Fruit fly (Drosophila melanogaster) whole organism, wandering third instar larva: ENCODE data around the gene Pif1A.
A peak's percentile ranks its signal among the peaks of the same experiment; 100 is the strongest.

ENCODE experiments used
- Abd-B ChIP-seq: fragments of >200 bp; optimal IDR thresholded peaks from 2 replicates; lab custom pipeline; 2017; ENCODE audit warnings: missing biosample characterization, missing genetic modification characterization
- CG32264 ChIP-seq: fragments of 200-800 bp; sonication (Bioruptor generic); optimal IDR thresholded peaks from 2 replicates; lab custom pipeline; 2016; ENCODE audit warnings: missing biosample characterization, missing genetic modification characterization
- CG9705 ChIP-seq: fragments of 200-800 bp; sonication (Bioruptor generic); optimal IDR thresholded peaks from 2 replicates; lab custom pipeline; 2018; ENCODE audit warnings: missing biosample characterization, mild to moderate bottlenecking, missing genetic modification characterization
- CrebA ChIP-seq: fragments of 200-800 bp; sonication (Bioruptor generic); optimal IDR thresholded peaks from 2 replicates; lab custom pipeline; 2016; ENCODE audit warnings: missing biosample characterization, mild to moderate bottlenecking, missing genetic modification characterization, borderline replicate concordance
- Dfd ChIP-seq: fragments of >200 bp; optimal IDR thresholded peaks from 2 replicates; lab custom pipeline; 2017; ENCODE audit warnings: missing biosample characterization, missing genetic modification characterization
- Dif ChIP-seq: fragments of 200-275, 200-300 bp; sonication (Bioruptor generic); optimal IDR thresholded peaks from 2 replicates; lab custom pipeline; 2018; ENCODE audit warnings: missing biosample characterization, missing genetic modification characterization; ENCODE audit not compliant: partially characterized antibody
- GATAd ChIP-seq: sonication (Bioruptor generic); optimal IDR thresholded peaks from 2 replicates; lab custom pipeline; 2016; ENCODE audit warnings: missing biosample characterization, missing genetic modification characterization
- HLH106 ChIP-seq: fragments of 200-800 bp; optimal IDR thresholded peaks from 3 replicates; lab custom pipeline; 2019; ENCODE audit warnings: missing biosample characterization, mild to moderate bottlenecking, missing genetic modification characterization, moderate library complexity
- Hnf4 ChIP-seq: fragments of 200-800 bp; sonication (Bioruptor generic); optimal IDR thresholded peaks from 2 replicates; lab custom pipeline; 2016; ENCODE audit warnings: missing biosample characterization, mild to moderate bottlenecking, missing genetic modification characterization
- Hr78 ChIP-seq: fragments of >200 bp; optimal IDR thresholded peaks from 2 replicates; lab custom pipeline; 2017; ENCODE audit warnings: missing biosample characterization, missing genetic modification characterization
- Hr83 ChIP-seq: fragments of 200-300 bp; sonication (Bioruptor generic); optimal IDR thresholded peaks from 2 replicates; lab custom pipeline; 2016; ENCODE audit warnings: missing biosample characterization, mild to moderate bottlenecking, missing genetic modification characterization, moderate library complexity; ENCODE audit not compliant: poor library complexity, severe bottlenecking
- Jra ChIP-seq: sonication (Bioruptor generic); optimal IDR thresholded peaks from 2 replicates; lab custom pipeline; 2016; ENCODE audit warnings: missing biosample characterization, missing genetic modification characterization
- Mio ChIP-seq: sonication (Bioruptor generic); optimal IDR thresholded peaks from 2 replicates; lab custom pipeline; 2016; ENCODE audit warnings: missing biosample characterization, missing genetic modification characterization
- Myc ChIP-seq: fragments of >200 bp; optimal IDR thresholded peaks from 2 replicates; lab custom pipeline; 2017
- N ChIP-seq: fragments of >200 bp; optimal IDR thresholded peaks from 2 replicates; lab custom pipeline; 2018; ENCODE audit warnings: missing biosample characterization, missing external identifiers, missing genetic modification characterization
- OdsH ChIP-seq: fragments of 200-800 bp; sonication (Bioruptor generic); optimal IDR thresholded peaks from 2 replicates; lab custom pipeline; 2016; ENCODE audit warnings: missing biosample characterization, mild to moderate bottlenecking, missing genetic modification characterization
- Sp1 ChIP-seq: fragments of 200-800 bp; sonication (Bioruptor generic); optimal IDR thresholded peaks from 3 replicates; lab custom pipeline; 2019; ENCODE audit warnings: missing biosample characterization, mild to moderate bottlenecking, missing genetic modification characterization, moderate library complexity
- Vsx2 ChIP-seq: fragments of 200-300, 225-300 bp; sonication (Bioruptor generic); optimal IDR thresholded peaks from 2 replicates; lab custom pipeline; 2018; ENCODE audit warnings: missing biosample characterization, missing genetic modification characterization; ENCODE audit not compliant: partially characterized antibody
- br ChIP-seq: fragments of 200-800 bp; sonication (Bioruptor generic); optimal IDR thresholded peaks from 2 replicates; lab custom pipeline; 2016; ENCODE audit warnings: missing biosample characterization, missing genetic modification characterization
- brk ChIP-seq: fragments of 200-800 bp; sonication (Bioruptor generic); optimal IDR thresholded peaks from 2 replicates; lab custom pipeline; 2016; ENCODE audit warnings: missing biosample characterization, mild to moderate bottlenecking, missing genetic modification characterization
- dl ChIP-seq, 2 experiments: fragments of 175-275, 200-275 bp in 1 of 2; fragments of 200-275 bp in 1 of 2; sonication (Bioruptor generic); optimal IDR thresholded peaks; lab custom pipeline; 2018; ENCODE audit warnings: mild to moderate bottlenecking in 2 of 2, missing biosample characterization in 2 of 2, missing genetic modification characterization in 2 of 2, moderate library complexity in 2 of 2; ENCODE audit not compliant: partially characterized antibody in 2 of 2, insufficient read depth in 1 of 2
- dmrt93B ChIP-seq: fragments of 200-800 bp; sonication (Bioruptor generic); optimal IDR thresholded peaks from 2 replicates; lab custom pipeline; 2018; ENCODE audit warnings: missing biosample characterization, mild to moderate bottlenecking, missing genetic modification characterization
- dsf ChIP-seq: sonication (Bioruptor generic); optimal IDR thresholded peaks from 2 replicates; lab custom pipeline; 2016; ENCODE audit warnings: missing biosample characterization, missing genetic modification characterization, borderline replicate concordance
- ey ChIP-seq: fragments of 200-800 bp; sonication (Bioruptor generic); optimal IDR thresholded peaks from 2 replicates; lab custom pipeline; 2016; ENCODE audit warnings: missing biosample characterization, missing genetic modification characterization
- foxo ChIP-seq, 2 experiments: fragments of 200-800 bp; sonication (Bioruptor generic); optimal IDR thresholded peaks; 2 replicates in 1 of 2; 3 replicates in 1 of 2; lab custom pipeline; 2016 to 2017; ENCODE audit warnings: missing biosample characterization in 2 of 2, missing genetic modification characterization in 2 of 2
- fru ChIP-seq: fragments of 200-800 bp; sonication (Bioruptor generic); optimal IDR thresholded peaks from 3 replicates; lab custom pipeline; 2016; ENCODE audit warnings: missing biosample characterization, mild to moderate bottlenecking, missing genetic modification characterization
- jim ChIP-seq: fragments of 175-275, 200-325 bp; sonication (Bioruptor generic); optimal IDR thresholded peaks from 2 replicates; lab custom pipeline; 2016; ENCODE audit warnings: missing biosample characterization, mild to moderate bottlenecking, missing genetic modification characterization
- lola ChIP-seq: fragments of >200 bp; optimal IDR thresholded peaks from 2 replicates; lab custom pipeline; 2017; ENCODE audit warnings: missing biosample characterization, missing genetic modification characterization
- pan ChIP-seq: fragments of >200 bp; optimal IDR thresholded peaks from 2 replicates; lab custom pipeline; 2017
- psq ChIP-seq: fragments of 200-800 bp; sonication (Bioruptor generic); optimal IDR thresholded peaks from 3 replicates; lab custom pipeline; 2017; ENCODE audit warnings: missing biosample characterization, mild to moderate bottlenecking, missing genetic modification characterization, moderate library complexity
- rgr ChIP-seq: fragments of 200-800 bp; sonication (Bioruptor generic); optimal IDR thresholded peaks from 3 replicates; lab custom pipeline; 2016; ENCODE audit warnings: missing biosample characterization, mild to moderate bottlenecking, missing genetic modification characterization
- sage ChIP-seq: fragments of 200-800 bp; sonication (Bioruptor generic); optimal IDR thresholded peaks from 2 replicates; lab custom pipeline; 2016; ENCODE audit warnings: missing biosample characterization, mild to moderate bottlenecking, missing genetic modification characterization
- sv ChIP-seq: fragments of 200-800 bp; sonication (Bioruptor generic); optimal IDR thresholded peaks from 3 replicates; lab custom pipeline; 2016; ENCODE audit warnings: missing biosample characterization, missing genetic modification characterization
- tai ChIP-seq: sonication (Bioruptor generic); optimal IDR thresholded peaks from 2 replicates; lab custom pipeline; 2016; ENCODE audit warnings: missing biosample characterization, missing genetic modification characterization
- usp ChIP-seq: fragments of >200 bp; optimal IDR thresholded peaks from 2 replicates; lab custom pipeline; 2017; ENCODE audit warnings: missing biosample characterization, missing genetic modification characterization
- woc ChIP-seq: sonication (Bioruptor generic); optimal IDR thresholded peaks from 2 replicates; lab custom pipeline; 2016; ENCODE audit warnings: missing biosample characterization, mild to moderate bottlenecking, missing genetic modification characterization

Pif1A gene

DNA sequence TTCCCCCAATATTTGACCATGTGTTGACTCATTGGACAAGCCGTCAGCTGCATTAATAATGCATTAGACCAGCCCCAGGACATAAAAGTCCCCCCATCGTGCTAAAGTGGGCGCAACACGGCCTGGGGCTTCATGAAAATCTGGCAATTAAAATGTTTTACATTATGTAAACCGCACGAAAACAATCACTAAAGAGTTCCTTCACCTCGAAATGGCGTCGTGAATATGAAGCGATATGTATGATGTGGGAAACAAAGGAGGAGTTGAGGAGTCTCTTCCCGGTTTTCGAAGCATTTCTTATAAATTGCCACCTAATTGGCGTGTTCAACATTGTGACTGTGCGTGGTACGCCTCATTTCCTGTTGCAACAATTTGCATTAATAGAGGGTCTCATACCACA, 58.3 kb downstream of the Pif1A start:
- no peak for TF ChIP-seq CG9705 (GFP tag; lab: Kevin White, UChicago)
- no peak for TF ChIP-seq fru (GFP tag; lab: Kevin White, UChicago)
- TF ChIP-seq dsf, result no peak

DNA sequence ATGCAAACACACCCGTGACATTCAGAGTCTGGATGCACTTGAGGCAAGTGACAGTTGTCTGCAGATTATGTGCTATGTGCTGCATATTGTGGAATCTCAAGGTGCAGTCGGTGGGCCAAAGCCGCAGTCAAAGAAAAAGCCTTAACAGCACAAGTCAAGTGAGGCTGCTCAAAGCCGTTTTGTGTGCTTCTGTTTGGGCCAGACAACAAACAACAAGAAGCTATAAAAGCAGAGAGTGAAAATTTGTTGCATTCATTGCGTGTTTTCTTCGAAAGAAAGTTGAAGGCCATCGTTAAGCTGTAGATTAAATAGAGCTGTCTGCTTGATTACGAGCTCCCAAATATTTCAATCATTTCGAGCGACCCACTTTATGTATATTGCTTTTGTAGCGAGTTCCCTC, 59.0 kb downstream of the Pif1A start:
- TF ChIP-seq Mio (no peak), lola (GFP tag; lab: Kevin White, UChicago) (no peak)

DNA sequence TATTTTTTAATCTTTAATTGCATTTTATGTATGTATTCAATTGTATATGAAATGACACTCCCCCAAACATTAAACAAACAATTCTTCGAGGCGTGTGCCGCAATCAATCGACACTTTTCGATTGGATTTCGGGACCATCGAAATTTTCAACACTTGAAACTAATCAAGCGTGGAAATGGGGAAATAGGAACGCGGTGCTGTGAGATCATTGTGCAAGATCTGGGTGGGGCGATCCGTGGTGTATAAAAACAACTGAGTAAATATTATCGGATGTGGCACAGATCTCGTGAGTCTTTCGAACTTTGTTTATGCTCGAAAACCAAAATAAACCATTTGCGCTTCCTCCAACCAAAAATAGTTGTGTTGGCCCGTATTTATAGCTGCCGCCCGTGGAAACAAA, 59.7 kb downstream of the Pif1A start:
- TF ChIP-seq ey (GFP tag; lab: Kevin White, UChicago) (no peak), usp (GFP tag; lab: Kevin White, UChicago) (no peak), brk (GFP tag; lab: Kevin White, UChicago) (no peak), N (GFP tag; lab: Kevin White, UChicago) (no peak), Hr83 (GFP tag; lab: Kevin White, UChicago) (no peak), OdsH (GFP tag; lab: Kevin White, UChicago) (no peak), CG9705 (GFP tag; lab: Kevin White, UChicago) (no peak), foxo (GFP tag; optimal IDR thresholded peaks at IDR 0.05; lab: Kevin White, UChicago) (no peak), dsf (no peak), dl (GFP tag; optimal IDR thresholded peaks at IDR 0.05; lab: Kevin White, UChicago; ENCODE audit: insufficient read depth in 1 of 2, partially characterized antibody in 2 of 2) (no peak), jim (no peak), dmrt93B (GFP tag; lab: Kevin White, UChicago) (no peak), woc (GFP tag; lab: Kevin White, UChicago) (no peak), GATAd (GFP tag; lab: Kevin White, UChicago) (no peak), tai (no peak), Hr78 (no peak), sv (GFP tag; lab: Kevin White, UChicago) (no peak)

DNA sequence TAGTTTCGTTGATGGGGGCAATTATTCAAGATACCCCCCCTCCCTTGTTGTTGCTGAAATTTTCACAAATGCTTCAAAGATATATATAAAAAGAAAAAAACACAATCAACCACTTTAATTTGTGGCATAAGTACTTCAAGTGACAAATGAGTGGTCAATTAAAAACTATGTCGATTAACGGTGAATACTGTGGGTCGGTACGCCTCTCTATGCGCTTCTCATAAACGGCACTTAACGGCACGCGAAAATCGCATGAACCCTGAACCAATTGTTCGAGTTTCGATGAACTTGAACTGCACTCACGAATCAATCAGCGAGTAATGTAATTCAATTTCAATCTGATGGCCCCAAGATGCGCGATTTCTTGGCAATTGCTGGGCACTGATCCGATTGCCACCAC, 60.9 kb downstream of the Pif1A start:
- no peak for TF ChIP-seq dmrt93B (GFP tag; lab: Kevin White, UChicago)
- no peak for TF ChIP-seq dl (GFP tag; optimal IDR thresholded peaks at IDR 0.05; lab: Kevin White, UChicago; ENCODE audit: insufficient read depth in 1 of 2, partially characterized antibody in 2 of 2)
- TF ChIP-seq Abd-B (GFP tag; lab: Kevin White, UChicago), result no peak
- TF ChIP-seq brk (GFP tag; lab: Kevin White, UChicago), result no peak
- TF ChIP-seq fru (GFP tag; lab: Kevin White, UChicago), result no peak
- TF ChIP-seq woc (GFP tag; lab: Kevin White, UChicago), result no peak
- TF ChIP-seq Dif (GFP tag; lab: Kevin White, UChicago), result no peak
- TF ChIP-seq ey (GFP tag; lab: Kevin White, UChicago), result no peak
- no peak for TF ChIP-seq psq (GFP tag; lab: Kevin White, UChicago)
- no peak for TF ChIP-seq Sp1 (GFP tag; lab: Kevin White, UChicago)
- no peak for TF ChIP-seq sage (GFP tag; lab: Kevin White, UChicago)
- no peak for TF ChIP-seq CG9705 (GFP tag; lab: Kevin White, UChicago)
- no peak for TF ChIP-seq GATAd (GFP tag; lab: Kevin White, UChicago)
- no peak for TF ChIP-seq pan
- no peak for TF ChIP-seq rgr
- TF ChIP-seq CrebA, result no peak
- TF ChIP-seq Hnf4 (GFP tag; lab: Kevin White, UChicago), result no peak

DNA sequence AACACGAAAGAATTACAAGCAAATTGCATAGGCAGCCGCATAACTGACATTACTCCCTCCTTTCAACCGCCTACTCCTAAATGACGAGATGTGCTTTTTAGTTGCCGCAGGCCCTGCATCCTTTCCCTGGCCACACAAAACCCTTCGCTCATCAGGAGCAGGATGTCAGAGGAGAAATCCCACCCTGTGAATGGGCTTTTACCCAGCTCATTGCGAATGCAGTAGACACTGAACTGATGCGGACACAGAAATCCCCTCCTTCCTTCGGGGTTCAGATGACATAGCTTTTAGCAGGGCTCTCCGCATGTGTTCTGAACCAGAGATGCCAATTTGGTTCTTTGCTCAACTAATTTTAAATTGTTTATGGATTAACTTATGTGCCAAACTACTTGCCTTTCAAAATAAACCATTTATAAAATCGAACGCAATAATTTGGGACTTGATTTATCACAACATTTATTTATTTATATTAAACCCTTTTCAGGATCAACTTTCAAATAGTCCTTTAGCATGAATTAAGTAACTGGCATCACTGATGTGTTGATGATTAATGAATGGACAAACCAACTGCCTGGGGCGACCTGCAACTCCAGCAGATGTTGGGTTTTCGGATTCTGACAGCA, 61.7 kb downstream of the Pif1A start:
- TF ChIP-seq lola (GFP tag; lab: Kevin White, UChicago) (no peak), brk (GFP tag; lab: Kevin White, UChicago) (no peak), pan (no peak), Hr83 (GFP tag; lab: Kevin White, UChicago) (no peak), GATAd (GFP tag; lab: Kevin White, UChicago) (no peak), OdsH (GFP tag; lab: Kevin White, UChicago) (peak; percentile 25), CG32264 (GFP tag; lab: Kevin White, UChicago) (no peak), sage (GFP tag; lab: Kevin White, UChicago) (no peak), woc (GFP tag; lab: Kevin White, UChicago) (peak; percentile 36), usp (GFP tag; lab: Kevin White, UChicago) (no peak), psq (GFP tag; lab: Kevin White, UChicago) (peak; percentile 10), br (no peak), sv (GFP tag; lab: Kevin White, UChicago) (no peak), Myc (lab: Kevin White, UChicago) (no peak), Mio (no peak), dl (GFP tag; optimal IDR thresholded peaks at IDR 0.05; lab: Kevin White, UChicago; ENCODE audit: insufficient read depth in 1 of 2, partially characterized antibody in 2 of 2) (no peak), foxo (GFP tag; optimal IDR thresholded peaks at IDR 0.05; lab: Kevin White, UChicago) (peak in 1 of 2 experiments; percentile 35), Dif (GFP tag; lab: Kevin White, UChicago) (no peak), Jra (GFP tag; lab: Kevin White, UChicago) (no peak), Abd-B (GFP tag; lab: Kevin White, UChicago) (no peak), CG9705 (GFP tag; lab: Kevin White, UChicago) (no peak), Sp1 (GFP tag; lab: Kevin White, UChicago) (peak; percentile 40), Hr78 (no peak), CrebA (no peak), N (GFP tag; lab: Kevin White, UChicago) (no peak), Hnf4 (GFP tag; lab: Kevin White, UChicago) (no peak), Vsx2 (no peak), ey (GFP tag; lab: Kevin White, UChicago) (peak; percentile 1), jim (no peak), fru (GFP tag; lab: Kevin White, UChicago) (peak; percentile 65), Dfd (GFP tag; lab: Kevin White, UChicago) (no peak), HLH106 (tag; lab: Kevin White, UChicago) (peak; percentile 20)
